5 fruit fly cellular contexts compared by ENCODE assay signal in the genomic region with DNA sequence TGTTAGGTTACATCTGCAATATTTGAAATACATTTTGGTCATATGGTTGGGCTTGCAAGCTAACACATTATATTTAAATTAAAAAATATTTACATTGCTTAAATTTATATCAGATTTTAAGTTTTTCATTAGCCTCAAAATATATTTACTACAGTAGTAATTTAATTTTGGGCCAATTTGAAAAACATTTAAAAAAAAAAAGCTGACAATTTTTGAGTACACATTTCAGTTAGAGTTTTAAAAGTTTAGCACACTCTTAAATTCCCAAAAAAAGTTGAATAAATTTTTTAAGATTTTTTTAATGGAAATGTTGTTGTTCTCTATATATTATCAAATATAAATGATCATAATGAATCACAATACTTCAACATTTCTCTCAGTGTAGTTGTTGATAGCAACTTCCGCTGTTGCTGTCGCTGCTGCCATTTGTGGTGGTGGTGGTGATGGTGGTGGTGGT.
A peak's percentile ranks its signal among the peaks of the same experiment; 100 is the strongest.
TF ChIP-seq lines count a peak whose summit lies in the region.

No protein-coding gene starts in this region.

- TF ChIP-seq CTCF in whole organism, embryonic (GFP tag; optimal IDR thresholded peaks at IDR 0.05; lab: Kevin White, UChicago) = peak; percentile 0

TF ChIP-seq in whole organism, adult, 20 proteins besides CTCF, POLR2A, EP300 and RAD21:
- TF ChIP-seq Hr96 (GFP tag; optimal IDR thresholded peaks at IDR 0.05; lab: Kevin White, UChicago) = no peak
- peak; percentile 44 for TF ChIP-seq bab1 (GFP tag; optimal IDR thresholded peaks at IDR 0.05; lab: Kevin White, UChicago)
- TF ChIP-seq CG11617 (GFP tag; optimal IDR thresholded peaks at IDR 0.05; lab: Kevin White, UChicago) = peak; percentile 3
- no peak for TF ChIP-seq CG5204 (GFP tag; optimal IDR thresholded peaks at IDR 0.05; lab: Kevin White, UChicago)
- no peak for TF ChIP-seq CG7101 (tag; optimal IDR thresholded peaks at IDR 0.05; lab: Kevin White, UChicago)
- no peak for TF ChIP-seq Mnt (GFP tag; optimal IDR thresholded peaks at IDR 0.05; lab: Kevin White, UChicago)
- TF ChIP-seq CG14711 (tag; optimal IDR thresholded peaks at IDR 0.05; lab: Kevin White, UChicago) = peak; percentile 13
- no peak for TF ChIP-seq CG1620 (GFP tag; optimal IDR thresholded peaks at IDR 0.05; lab: Kevin White, UChicago)

TF ChIP-seq in whole organism, embryonic, 481 proteins besides CTCF, POLR2A, EP300 and RAD21 (continues in another document):
- TF ChIP-seq CG13296 (GFP tag; optimal IDR thresholded peaks at IDR 0.05; lab: Kevin White, UChicago) (peak; percentile 15), CG8359 (GFP tag; optimal IDR thresholded peaks at IDR 0.05; lab: Kevin White, UChicago; ENCODE audit: borderline replicate concordance) (peak; percentile 39), wdn (GFP tag; IDR thresholded peaks at IDR 0.05; lab: Robert Waterston, UW) (0 out of 2 replicates have a peak, but pooled peaks have one; percentile 7), bab2 (GFP tag; optimal IDR thresholded peaks at IDR 0.05; lab: Kevin White, UChicago) (peak; percentile 46), CG31388 (GFP tag; optimal IDR thresholded peaks at IDR 0.05; lab: Kevin White, UChicago) (peak; percentile 60), Vsx1 (GFP tag; optimal IDR thresholded peaks at IDR 0.05; lab: Kevin White, UChicago) (peak; percentile 65), schlank (tag; optimal IDR thresholded peaks at IDR 0.05; lab: Kevin White, UChicago) (no peak), CG13424 (tag; optimal IDR thresholded peaks at IDR 0.05; lab: Kevin White, UChicago) (peak; percentile 71), lbe (GFP tag; optimal IDR thresholded peaks at IDR 0.05; lab: Kevin White, UChicago) (no peak), D19A (tag; optimal IDR thresholded peaks at IDR 0.05; lab: Kevin White, UChicago) (peak; percentile 73), CG16815 (GFP tag; optimal IDR thresholded peaks at IDR 0.05; lab: Kevin White, UChicago) (peak; percentile 75), Tbp (GFP tag; optimal IDR thresholded peaks at IDR 0.05; lab: Kevin White, UChicago) (no peak), CG11560 (tag; IDR thresholded peaks at IDR 0.05; lab: Robert Waterston, UW) (no peak), CG3065 (GFP tag; optimal IDR thresholded peaks at IDR 0.05; lab: Kevin White, UChicago) (peak; percentile 53), row (GFP tag; IDR thresholded peaks at IDR 0.05; lab: Robert Waterston, UW) (peak; percentile 59), CG7963 (GFP tag; IDR thresholded peaks at IDR 0.05; lab: Robert Waterston, UW; ENCODE audit: partially characterized antibody) (no peak), BEAF-32 (GFP tag; optimal IDR thresholded peaks at IDR 0.05; lab: Kevin White, UChicago) (no peak), knrl (GFP tag; IDR thresholded peaks at IDR 0.05; lab: Robert Waterston, UW; ENCODE audit: partially characterized antibody) (no peak), CG2120 (GFP tag; optimal IDR thresholded peaks at IDR 0.05; lab: Kevin White, UChicago) (peak; percentile 37)

TF ChIP-seq in whole organism, prepupa, 60 proteins besides CTCF, POLR2A, EP300 and RAD21 (continues in another document):
- TF ChIP-seq svp (GFP tag; lab: Kevin White, UChicago) (no peak), Ets96B (tag; optimal IDR thresholded peaks at IDR 0.05; lab: Kevin White, UChicago) (peak; percentile 35), salr (GFP tag; optimal IDR thresholded peaks at IDR 0.05; lab: Kevin White, UChicago) (peak in 1 of 2 experiments; percentile 89), ss (GFP tag; optimal IDR thresholded peaks at IDR 0.05; lab: Kevin White, UChicago) (no peak), CG1621 (tag; optimal IDR thresholded peaks at IDR 0.05; lab: Kevin White, UChicago) (no peak), Hr38 (GFP tag; optimal IDR thresholded peaks at IDR 0.05; lab: Kevin White, UChicago) (no peak), CG10669 (GFP tag; optimal IDR thresholded peaks at IDR 0.05; lab: Kevin White, UChicago) (peak; percentile 12), CG11762 (GFP tag; optimal IDR thresholded peaks at IDR 0.05; lab: Kevin White, UChicago; ENCODE audit: insufficient read depth) (peak; percentile 34), CG9139 (GFP tag; optimal IDR thresholded peaks at IDR 0.05; lab: Kevin White, UChicago) (no peak), Sox15 (GFP tag; optimal IDR thresholded peaks at IDR 0.05; lab: Kevin White, UChicago) (peak; percentile 18), fd85E (GFP tag; optimal IDR thresholded peaks at IDR 0.05; lab: Kevin White, UChicago) (no peak), CG10631 (GFP tag; optimal IDR thresholded peaks at IDR 0.05; lab: Kevin White, UChicago) (peak; percentile 60), achi (GFP tag; optimal IDR thresholded peaks at IDR 0.05; lab: Kevin White, UChicago) (peak; percentile 52), Ets21C (GFP tag; optimal IDR thresholded peaks at IDR 0.05; lab: Kevin White, UChicago) (no peak), CG6276 (GFP tag; optimal IDR thresholded peaks at IDR 0.05; lab: Kevin White, UChicago) (peak; percentile 85), dsx (GFP tag; optimal IDR thresholded peaks at IDR 0.05; lab: Kevin White, UChicago; ENCODE audit: poor library complexity, severe bottlenecking) (no peak), CG6163 (GFP tag; IDR thresholded peaks at IDR 0.05; lab: Robert Waterston, UW) (no peak), CG6792 (GFP tag; optimal IDR thresholded peaks at IDR 0.05; lab: Kevin White, UChicago) (peak; percentile 15), OdsH (GFP tag; optimal IDR thresholded peaks at IDR 0.05; lab: Kevin White, UChicago) (peak; percentile 74), Blimp-1 (GFP tag; optimal IDR thresholded peaks at IDR 0.05; lab: Kevin White, UChicago) (no peak)

TF ChIP-seq in whole organism, pupa, 21 proteins besides CTCF, POLR2A, EP300 and RAD21:
- TF ChIP-seq EcR (GFP tag; optimal IDR thresholded peaks at IDR 0.05; lab: Kevin White, UChicago) = no peak
- TF ChIP-seq Pif1A (GFP tag; optimal IDR thresholded peaks at IDR 0.05; lab: Kevin White, UChicago) = peak; percentile 39
- no peak for TF ChIP-seq gl (tag; optimal IDR thresholded peaks at IDR 0.05; lab: Kevin White, UChicago)
- peak; percentile 63 for TF ChIP-seq CG9948 (tag; optimal IDR thresholded peaks at IDR 0.05; lab: Kevin White, UChicago)
- TF ChIP-seq CG15710 (tag; optimal IDR thresholded peaks at IDR 0.05; lab: Kevin White, UChicago) = peak; percentile 25
- TF ChIP-seq CG8301 (tag; optimal IDR thresholded peaks at IDR 0.05; lab: Kevin White, UChicago) = peak; percentile 69
- peak; percentile 43 for TF ChIP-seq D1 (tag; optimal IDR thresholded peaks at IDR 0.05; lab: Kevin White, UChicago)
- TF ChIP-seq CG8159 (tag; optimal IDR thresholded peaks at IDR 0.05; lab: Kevin White, UChicago) = peak; percentile 57
- TF ChIP-seq CG12605 (GFP tag; IDR thresholded peaks at IDR 0.05; lab: Robert Waterston, UW) = no peak
- TF ChIP-seq CG4496 (GFP tag; IDR thresholded peaks at IDR 0.05; lab: Robert Waterston, UW) = 0 out of 3 replicates have a peak, but pooled peaks have one; percentile 12
- no peak for TF ChIP-seq Pif1B (GFP tag; optimal IDR thresholded peaks at IDR 0.05; lab: Kevin White, UChicago)
- TF ChIP-seq CG13204 (GFP tag; optimal IDR thresholded peaks at IDR 0.05; lab: Kevin White, UChicago) = no peak
- TF ChIP-seq CG17806 (tag; optimal IDR thresholded peaks at IDR 0.05; lab: Kevin White, UChicago) = peak; percentile 31
- no peak for TF ChIP-seq fd96Ca (GFP tag; IDR thresholded peaks at IDR 0.05; lab: Robert Waterston, UW)
- peak; percentile 29; the same call in 1 of the 2 replicates for TF ChIP-seq CG32121 (GFP tag; IDR thresholded peaks at IDR 0.05; lab: Robert Waterston, UW)
- peak; percentile 15 for TF ChIP-seq CG34367 (tag; optimal IDR thresholded peaks at IDR 0.05; lab: Kevin White, UChicago)
- no peak for TF ChIP-seq CG10348 (GFP tag; IDR thresholded peaks at IDR 0.05; lab: Robert Waterston, UW)
- TF ChIP-seq Snoo (tag; optimal IDR thresholded peaks at IDR 0.05; lab: Kevin White, UChicago) = peak; percentile 19
- TF ChIP-seq CG14655 (GFP tag; optimal IDR thresholded peaks at IDR 0.05; lab: Kevin White, UChicago) = peak; percentile 80
- peak; percentile 37; the same call in 1 of the 2 replicates for TF ChIP-seq Ets98B (GFP tag; IDR thresholded peaks at IDR 0.05; lab: Robert Waterston, UW)
- TF ChIP-seq rn (GFP tag; IDR thresholded peaks at IDR 0.05; lab: Robert Waterston, UW) = no peak

TF ChIP-seq in whole organism, wandering third instar larva, 38 proteins besides CTCF, POLR2A, EP300 and RAD21:
- TF ChIP-seq OdsH (GFP tag; optimal IDR thresholded peaks at IDR 0.05; lab: Kevin White, UChicago) (peak; percentile 14), Vsx2 (GFP tag; optimal IDR thresholded peaks at IDR 0.05; lab: Kevin White, UChicago; ENCODE audit: partially characterized antibody) (no peak), tai (GFP tag; optimal IDR thresholded peaks at IDR 0.05; lab: Kevin White, UChicago) (no peak), rgr (GFP tag; optimal IDR thresholded peaks at IDR 0.05; lab: Kevin White, UChicago) (peak; percentile 19), psq (GFP tag; optimal IDR thresholded peaks at IDR 0.05; lab: Kevin White, UChicago) (peak; percentile 6), Jra (GFP tag; optimal IDR thresholded peaks at IDR 0.05; lab: Kevin White, UChicago) (no peak), sv (GFP tag; optimal IDR thresholded peaks at IDR 0.05; lab: Kevin White, UChicago) (peak; percentile 39), Mio (GFP tag; optimal IDR thresholded peaks at IDR 0.05; lab: Kevin White, UChicago) (no peak), pan (optimal IDR thresholded peaks at IDR 0.05; lab: Kevin White, UChicago) (no peak), h (GFP tag; optimal IDR thresholded peaks at IDR 0.05; lab: Kevin White, UChicago) (peak; percentile 5), foxo (GFP tag; optimal IDR thresholded peaks at IDR 0.05; lab: Kevin White, UChicago) (peak in 1 of 2 experiments; percentile 34), Abd-B (GFP tag; optimal IDR thresholded peaks at IDR 0.05; lab: Kevin White, UChicago) (no peak)
TF ChIP-seq in whole organism, wandering third instar larva: peak in this region for 6.
